Worm (Caenorhabditis elegans) whole organism, late embryonic: ENCODE measurements around the gene T22G5.3.

Experiments
- unc-3 ChIP-seq, 2 experiments: fragments of 200-800 bp in 1 of 2; sonication (Bioruptor generic) in 1 of 2; sonication (generic microtip) in 1 of 2; conservative IDR thresholded peaks in 1 of 2; optimal IDR thresholded peaks in 1 of 2; 2 replicates each; pipeline versions ENCODE4 v1.3.6 to Lab custom; 2016 to 2022; ENCODE audit warnings: missing compliant biosample characterization in 2 of 2, missing genetic modification characterization in 2 of 2, missing genetic modification reagents in 1 of 2
- ztf-16 ChIP-seq: sonication (generic microtip); optimal IDR thresholded peaks from 2 replicates; lab custom pipeline; 2017; ENCODE audit warnings: missing genetic modification characterization, missing compliant biosample characterization

- TF ChIP-seq ztf-16 (tag; lab: Kevin White, UChicago) (no peak), unc-3 (GFP tag; conservative IDR thresholded peaks at IDR 0.05; lab: Robert Waterston, UW) (no peak), unc-3 (tag; optimal IDR thresholded peaks at IDR 0.05; lab: Kevin White, UChicago) (no peak)
Observed at ce11 chrV:13876529-13876928, 4.2 kb upstream of the T22G5.3 start, which contains the start of gene T22G5.1.
